Worm (Caenorhabditis elegans) whole organism, L3 larva: ENCODE data around the gene F54D10.8.

ENCODE experiments used
- elt-2 ChIP-seq: sonication (generic microtip); optimal IDR thresholded peaks from 2 replicates; lab custom pipeline; 2016; ENCODE audit warnings: missing genetic modification reagents, mild to moderate bottlenecking, missing genetic modification characterization, missing compliant biosample characterization
- elt-3 ChIP-seq, 3 experiments: fragments of 150-350 bp in 1 of 3; sonication (generic microtip) in 2 of 3; optimal IDR thresholded peaks; 2 replicates in 2 of 3; 4 replicates in 1 of 3; lab custom pipeline; 2014 to 2017; ENCODE audit warnings: missing biosample characterization in 3 of 3, missing genetic modification characterization in 3 of 3
- nfya-1 ChIP-seq: sonication (generic microtip); optimal IDR thresholded peaks from 2 replicates; lab custom pipeline; 2017; ENCODE audit warnings: missing genetic modification characterization, mild to moderate bottlenecking, missing compliant biosample characterization, antibody characterized with exemption, moderate library complexity; ENCODE audit not compliant: insufficient read depth
- skn-1 ChIP-seq: fragments of 150-350 bp; optimal IDR thresholded peaks from 2 replicates; lab custom pipeline; 2014; ENCODE audit warnings: missing biosample characterization, missing genetic modification characterization
- snpc-4 ChIP-seq: fragments of 150-350 bp; optimal IDR thresholded peaks from 2 replicates; lab custom pipeline; 2014; ENCODE audit warnings: missing biosample characterization, missing genetic modification characterization
- tbx-2 ChIP-seq: sonication (generic microtip); optimal IDR thresholded peaks from 2 replicates; lab custom pipeline; 2016; ENCODE audit warnings: mild to moderate bottlenecking, missing genetic modification characterization, missing compliant biosample characterization

DNA sequence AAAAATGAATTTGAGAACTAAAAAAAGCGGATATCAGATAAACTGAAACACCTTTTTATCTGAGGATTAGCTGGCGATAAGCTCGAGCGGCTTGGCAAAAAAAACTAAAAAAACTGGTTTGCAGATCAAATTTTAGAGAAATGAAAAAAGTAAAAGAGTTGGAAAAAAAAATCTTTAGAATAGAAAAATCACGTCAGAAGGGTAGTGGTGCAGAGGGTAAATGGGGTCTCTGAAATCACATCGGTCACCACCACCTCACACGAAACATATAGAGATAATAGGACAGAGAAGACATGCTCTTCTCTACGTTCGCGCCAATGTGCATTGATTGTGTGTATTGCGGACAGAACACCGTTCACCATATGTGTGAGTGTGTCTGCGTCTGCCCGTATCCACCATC lies 46.5 kb downstream of the F54D10.8 start:
- TF ChIP-seq skn-1 (tag; lab: Kevin White, UChicago) (no peak), elt-2 (no peak), tbx-2 (tag; lab: Kevin White, UChicago) (no peak), elt-3 (tag; optimal IDR thresholded peaks at IDR 0.05; lab: Kevin White, UChicago) (no peak), snpc-4 (tag; lab: Kevin White, UChicago) (no peak), nfya-1 (tag; lab: Kevin White, UChicago) (no peak)
